Worm (Caenorhabditis elegans) whole organism, L4 larva: ENCODE results near the gene C38H2.3.

Source experiments
- F10B5.3 ChIP-seq: sonication (generic microtip); optimal IDR thresholded peaks from 2 replicates; lab custom pipeline; 2016; ENCODE audit warnings: mild to moderate bottlenecking, missing genetic modification characterization, missing compliant biosample characterization
- F26F4.8 ChIP-seq: fragments of 200-800 bp; sonication (Bioruptor generic); conservative IDR thresholded peaks from 2 replicates; pipeline ENCODE4 v1.3.6; 2022; ENCODE audit warnings: missing genetic modification characterization, missing compliant biosample characterization
- F49E8.2 ChIP-seq: sonication (generic microtip); optimal IDR thresholded peaks from 2 replicates; lab custom pipeline; 2016; ENCODE audit warnings: missing compliant biosample characterization, mild to moderate bottlenecking, missing genetic modification characterization, borderline replicate concordance
- ceh-32 ChIP-seq: sonication (generic microtip); optimal IDR thresholded peaks from 2 replicates; lab custom pipeline; 2016; ENCODE audit warnings: mild to moderate bottlenecking, missing genetic modification characterization, missing compliant biosample characterization; ENCODE audit not compliant: poor library complexity
- ceh-44 ChIP-seq: fragments of 200-800 bp; sonication (Bioruptor generic); IDR thresholded peaks from 2 replicates; pipeline ENCODE4 v1.3.6; 2022; ENCODE audit warnings: missing genetic modification reagents, missing genetic modification characterization, missing compliant biosample characterization
- ceh-62 ChIP-seq: sonication (generic microtip); optimal IDR thresholded peaks from 2 replicates; lab custom pipeline; 2017; ENCODE audit warnings: missing biosample characterization, missing genetic modification characterization
- ceh-82 ChIP-seq: sonication (generic microtip); optimal IDR thresholded peaks from 2 replicates; lab custom pipeline; 2017; ENCODE audit warnings: missing biosample characterization, missing genetic modification characterization
- cey-2 ChIP-seq: sonication (generic microtip); optimal IDR thresholded peaks from 3 replicates; lab custom pipeline; 2017; ENCODE audit warnings: missing genetic modification characterization, mild to moderate bottlenecking, missing compliant biosample characterization, antibody characterized with exemption, borderline replicate concordance; ENCODE audit not compliant: insufficient read depth
- ctbp-1 ChIP-seq: fragments of 200-800 bp; sonication (Bioruptor generic); IDR thresholded peaks from 2 replicates; pipeline ENCODE4 v1.3.6; 2022; ENCODE audit warnings: missing genetic modification reagents, missing genetic modification characterization, missing compliant biosample characterization
- daf-12 ChIP-seq: fragments of 150-350 bp; optimal IDR thresholded peaks from 2 replicates; lab custom pipeline; 2014; ENCODE audit warnings: missing biosample characterization, missing genetic modification reagents, missing genetic modification characterization
- daf-16 ChIP-seq, 3 experiments: sonication (generic microtip); optimal IDR thresholded peaks; 2 replicates each; lab custom pipeline; 2016 to 2017; ENCODE audit warnings: missing genetic modification characterization in 3 of 3, missing genetic modification reagents in 3 of 3, mild to moderate bottlenecking in 2 of 3, missing compliant biosample characterization in 2 of 3, missing biosample characterization in 1 of 3, moderate library complexity in 1 of 3
- dmd-6 ChIP-seq: fragments of 200-800 bp; sonication (Bioruptor generic); IDR thresholded peaks from 2 replicates; pipeline ENCODE4 v1.3.6; 2022; ENCODE audit warnings: missing genetic modification reagents, missing genetic modification characterization, missing compliant biosample characterization
- dmd-9 ChIP-seq: fragments of 200-800 bp; sonication (Bioruptor generic); IDR thresholded peaks from 2 replicates; pipeline ENCODE4 v1.3.6; 2022; ENCODE audit warnings: missing genetic modification reagents, missing genetic modification characterization, missing compliant biosample characterization
- egl-43 ChIP-seq: fragments of 200-800 bp; sonication (Bioruptor generic); IDR thresholded peaks from 2 replicates; pipeline ENCODE4 v1.3.6; 2022; ENCODE audit warnings: missing genetic modification reagents, missing genetic modification characterization, missing compliant biosample characterization
- fkh-10 ChIP-seq: fragments of 150-350 bp; optimal IDR thresholded peaks from 2 replicates; lab custom pipeline; 2014; ENCODE audit warnings: missing biosample characterization, missing genetic modification reagents, missing genetic modification characterization
- hlh-30 ChIP-seq: sonication (generic microtip); optimal IDR thresholded peaks from 2 replicates; lab custom pipeline; 2017; ENCODE audit warnings: antibody characterized with exemption, mild to moderate bottlenecking, missing genetic modification characterization, missing compliant biosample characterization; ENCODE audit not compliant: insufficient read depth
- jun-1 ChIP-seq: fragments of 150-350 bp; optimal IDR thresholded peaks from 2 replicates; lab custom pipeline; 2014; ENCODE audit warnings: missing biosample characterization, missing genetic modification reagents, missing genetic modification characterization
- lin-1 ChIP-seq: fragments of 200-800 bp; sonication (Bioruptor generic); IDR thresholded peaks from 2 replicates; pipeline ENCODE4 v1.3.6; 2022; ENCODE audit warnings: missing genetic modification reagents, missing genetic modification characterization, missing compliant biosample characterization
- lin-29 ChIP-seq: fragments of 200-800 bp; sonication (Bioruptor generic); IDR thresholded peaks from 2 replicates; pipeline ENCODE4 v1.3.6; 2022; ENCODE audit warnings: missing genetic modification reagents, missing genetic modification characterization, missing compliant biosample characterization
- lsy-2 ChIP-seq, 2 experiments: fragments of 150-350 bp in 1 of 2; sonication (generic microtip) in 1 of 2; optimal IDR thresholded peaks; 2 replicates each; lab custom pipeline; 2014 to 2017; ENCODE audit warnings: missing biosample characterization in 2 of 2, missing genetic modification characterization in 2 of 2
- madf-5 ChIP-seq, 2 experiments: fragments of 200-800 bp; sonication (Bioruptor generic); IDR thresholded peaks; 2 replicates each; pipeline ENCODE4 v1.3.6; 2022; ENCODE audit warnings: missing compliant biosample characterization in 2 of 2, missing genetic modification characterization in 2 of 2
- mdl-1 ChIP-seq, 2 experiments: fragments of 150-350 bp in 1 of 2; sonication (generic microtip) in 1 of 2; optimal IDR thresholded peaks; 2 replicates each; lab custom pipeline; 2014 to 2017; ENCODE audit warnings: missing biosample characterization in 2 of 2, missing genetic modification characterization in 2 of 2
- mdt-29 ChIP-seq: fragments of 200-800 bp; sonication (Bioruptor generic); IDR thresholded peaks from 2 replicates; pipeline ENCODE4 v1.3.6; 2022; ENCODE audit warnings: missing genetic modification reagents, missing genetic modification characterization, missing compliant biosample characterization
- mes-2 ChIP-seq: sonication (generic microtip); optimal IDR thresholded peaks from 2 replicates; lab custom pipeline; 2016; ENCODE audit warnings: missing genotype, mild to moderate bottlenecking, missing genetic modification characterization, missing compliant biosample characterization; ENCODE audit not compliant: poor library complexity, severe bottlenecking
- mxl-2 ChIP-seq: fragments of 200-800 bp; sonication (Bioruptor generic); conservative IDR thresholded peaks from 2 replicates; pipeline ENCODE4 v1.3.6; 2022; ENCODE audit warnings: missing genetic modification reagents, missing genetic modification characterization, missing compliant biosample characterization
- mxl-3 ChIP-seq: fragments of 200-800 bp; sonication (Bioruptor generic); optimal IDR thresholded peaks from 2 replicates; lab custom pipeline; 2018; ENCODE audit warnings: mild to moderate bottlenecking, missing genetic modification characterization, missing compliant biosample characterization
- nhr-10 ChIP-seq: fragments of 150-350 bp; optimal IDR thresholded peaks from 2 replicates; lab custom pipeline; 2014; ENCODE audit warnings: missing biosample characterization, missing genetic modification characterization
- nhr-11 ChIP-seq: fragments of 150-350 bp; optimal IDR thresholded peaks from 2 replicates; lab custom pipeline; 2014; ENCODE audit warnings: missing biosample characterization, missing genetic modification characterization
- nhr-237 ChIP-seq: sonication (generic microtip); optimal IDR thresholded peaks from 2 replicates; lab custom pipeline; 2017; ENCODE audit warnings: missing biosample characterization, missing genetic modification characterization
- nhr-25 ChIP-seq: sonication (generic microtip); optimal IDR thresholded peaks from 2 replicates; lab custom pipeline; 2017; ENCODE audit warnings: missing genetic modification characterization, mild to moderate bottlenecking, missing compliant biosample characterization, antibody characterized with exemption, moderate library complexity, borderline replicate concordance; ENCODE audit not compliant: insufficient read depth
- nhr-42 ChIP-seq: fragments of 200-800 bp; sonication (Bioruptor generic); IDR thresholded peaks from 2 replicates; pipeline ENCODE4 v1.3.6; 2022; ENCODE audit warnings: missing genetic modification characterization, missing compliant biosample characterization
- nhr-77 ChIP-seq: fragments of 150-350 bp; optimal IDR thresholded peaks from 2 replicates; lab custom pipeline; 2014; ENCODE audit warnings: missing biosample characterization, missing genetic modification characterization
- pha-4 ChIP-seq, 2 experiments: fragments of 150-350 bp in 1 of 2; fragments of 200-800 bp in 1 of 2; sonication (Bioruptor generic) in 1 of 2; IDR thresholded peaks in 1 of 2; optimal IDR thresholded peaks in 1 of 2; 2 replicates each; pipeline versions ENCODE4 v1.3.6 to Lab custom; 2014 to 2022; ENCODE audit warnings: missing genetic modification characterization in 2 of 2, missing genetic modification reagents in 2 of 2, missing biosample characterization in 1 of 2, missing compliant biosample characterization in 1 of 2
- pqm-1 ChIP-seq: sonication (generic microtip); optimal IDR thresholded peaks from 2 replicates; lab custom pipeline; 2017; ENCODE audit warnings: missing biosample characterization, missing genetic modification characterization
- rbr-2 ChIP-seq: sonication (generic microtip); optimal IDR thresholded peaks from 2 replicates; lab custom pipeline; 2016; ENCODE audit warnings: missing genotype, missing genetic modification characterization, missing compliant biosample characterization
- sdz-12 ChIP-seq: fragments of 200-800 bp; sonication (Bioruptor generic); optimal IDR thresholded peaks from 2 replicates; lab custom pipeline; 2018; ENCODE audit warnings: mild to moderate bottlenecking, missing genetic modification characterization, missing compliant biosample characterization
- unc-62 ChIP-seq, 3 experiments: fragments of 150-350 bp in 1 of 3; sonication (generic microtip); optimal IDR thresholded peaks in 2 of 3; peaks in 1 of 3; 1 replicate in 1 of 3; 2 replicates in 2 of 3; lab custom pipeline; 2014 to 2017; ENCODE audit warnings: missing biosample characterization in 3 of 3, missing genetic modification characterization in 3 of 3, missing genetic modification reagents in 3 of 3, missing genotype in 1 of 3
- vab-7 ChIP-seq: fragments of 200-800 bp; sonication (Bioruptor generic); IDR thresholded peaks from 2 replicates; pipeline ENCODE4 v1.3.6; 2022; ENCODE audit warnings: missing genetic modification reagents, missing genetic modification characterization, missing compliant biosample characterization
- zag-1 ChIP-seq: fragments of 150-350 bp; optimal IDR thresholded peaks from 2 replicates; lab custom pipeline; 2014; ENCODE audit warnings: missing biosample characterization, missing genetic modification characterization
- zfp-2 ChIP-seq: sonication (generic microtip); optimal IDR thresholded peaks from 2 replicates; lab custom pipeline; 2016; ENCODE audit warnings: mild to moderate bottlenecking, missing genetic modification characterization, missing compliant biosample characterization
- zfp-3 ChIP-seq: fragments of 200-800 bp; sonication (Bioruptor generic); conservative IDR thresholded peaks from 2 replicates; pipeline ENCODE4 v1.3.6; 2022; ENCODE audit warnings: missing genetic modification reagents, missing genetic modification characterization, missing compliant biosample characterization
- ztf-11 ChIP-seq: fragments of 150-350 bp; optimal IDR thresholded peaks from 2 replicates; lab custom pipeline; 2014; ENCODE audit warnings: missing biosample characterization, missing genetic modification characterization

The C38H2.3 gene

ce11 chrIII:10386476-10386875, at the start of gene C38H2.3:
Gene C38H2.3, minus strand, starts transcription at chrIII:10386576.
- TF ChIP-seq ceh-82 (tag; lab: Kevin White, UChicago), result no peak
- TF ChIP-seq nhr-237 (tag; lab: Kevin White, UChicago), result no peak
- no peak for TF ChIP-seq madf-5 (GFP tag; IDR thresholded peaks at IDR 0.05; lab: Robert Waterston, UW)
- TF ChIP-seq ceh-62 (tag; lab: Kevin White, UChicago), result no peak

- TF ChIP-seq zag-1 (no peak), unc-62 (GFP tag; optimal IDR thresholded peaks at IDR 0.05 in 1 of 2; lab: Kevin White, UChicago) (peak in 1 of 2 experiments; percentile 18), unc-62 (tag; optimal IDR thresholded peaks at IDR 0.05; lab: Kevin White, UChicago) (no peak), ceh-44 (GFP tag; lab: Robert Waterston, UW) (peak; percentile 52; the same call in 1 of the 2 replicates), daf-16 (GFP tag; optimal IDR thresholded peaks at IDR 0.05; lab: Kevin White, UChicago) (no peak), daf-16 (tag; optimal IDR thresholded peaks at IDR 0.05; lab: Kevin White, UChicago) (peak; percentile 18), nhr-42 (GFP tag; lab: Robert Waterston, UW) (no peak), dmd-9 (GFP tag; lab: Robert Waterston, UW) (0 out of 2 replicates have a peak, but pooled peaks have one; percentile 28), nhr-11 (tag; lab: Kevin White, UChicago) (peak; percentile 41), zfp-3 (GFP tag; lab: Robert Waterston, UW) (no peak), nhr-77 (tag; lab: Kevin White, UChicago) (no peak), zfp-2 (tag; lab: Kevin White, UChicago) (no peak), F49E8.2 (tag; lab: Kevin White, UChicago) (no peak), jun-1 (no peak), ceh-62 (tag; lab: Kevin White, UChicago) (no peak), fkh-10 (GFP tag; lab: Kevin White, UChicago) (no peak), egl-43 (GFP tag; lab: Robert Waterston, UW) (0 out of 2 replicates have a peak, but pooled peaks have one; percentile 66), ceh-32 (tag; lab: Kevin White, UChicago) (no peak), lsy-2 (tag; optimal IDR thresholded peaks at IDR 0.05; lab: Kevin White, UChicago) (peak in 1 of 2 experiments; percentile 20), rbr-2 (tag; lab: Kevin White, UChicago) (peak; percentile 13)
These were observed 45.7 kb upstream of the C38H2.3 start for ce11 chrIII:10432104-10432503.

- no peak for TF ChIP-seq F26F4.8 (GFP tag; lab: Robert Waterston, UW)
- no peak for TF ChIP-seq ctbp-1 (GFP tag; lab: Robert Waterston, UW)
- TF ChIP-seq mdl-1 (tag; optimal IDR thresholded peaks at IDR 0.05; lab: Kevin White, UChicago), result no peak
- no peak for TF ChIP-seq nhr-10 (tag; lab: Kevin White, UChicago)
- no peak for TF ChIP-seq pha-4 (GFP tag; IDR thresholded peaks at IDR 0.05; lab: Robert Waterston, UW)
- no peak for TF ChIP-seq pha-4 (tag; optimal IDR thresholded peaks at IDR 0.05; lab: Kevin White, UChicago)
- no peak for TF ChIP-seq dmd-6
- TF ChIP-seq mdt-29, result no peak
- no peak for TF ChIP-seq daf-12 (tag; lab: Kevin White, UChicago)
- TF ChIP-seq F10B5.3, result no peak
- TF ChIP-seq nhr-25 (tag; lab: Kevin White, UChicago), result no peak
- no peak for TF ChIP-seq vab-7 (GFP tag; lab: Robert Waterston, UW)
- no peak for TF ChIP-seq hlh-30 (tag; lab: Kevin White, UChicago)
- TF ChIP-seq, all 104 proteins: peak for 0
These were observed 41.5 kb upstream of the C38H2.3 start, which contains the start of gene prp-3 for ce11 chrIII:10427882-10428281. Gene prp-3, minus strand, starts transcription at chrIII:10427982.

- no peak for TF ChIP-seq lin-29 (GFP tag; lab: Robert Waterston, UW)
- no peak for TF ChIP-seq mxl-3 (GFP tag; lab: Kevin White, UChicago)
- TF ChIP-seq ztf-11, result no peak
- TF ChIP-seq nhr-237 (tag; lab: Kevin White, UChicago), result no peak
- no peak for TF ChIP-seq pqm-1
- TF ChIP-seq mes-2 (tag; lab: Kevin White, UChicago), result no peak
- no peak for TF ChIP-seq nhr-77 (tag; lab: Kevin White, UChicago)
- no peak for TF ChIP-seq ceh-44 (GFP tag; lab: Robert Waterston, UW)
- no peak for TF ChIP-seq daf-16 (GFP tag; optimal IDR thresholded peaks at IDR 0.05; lab: Kevin White, UChicago)
- TF ChIP-seq daf-16 (tag; optimal IDR thresholded peaks at IDR 0.05; lab: Kevin White, UChicago), result no peak
- no peak for TF ChIP-seq sdz-12 (GFP tag; lab: Kevin White, UChicago)
- no peak for TF ChIP-seq cey-2 (tag; lab: Kevin White, UChicago)
- TF ChIP-seq lin-1 (GFP tag; lab: Robert Waterston, UW), result no peak
- TF ChIP-seq mxl-2 (GFP tag; lab: Robert Waterston, UW), result no peak
- no peak for TF ChIP-seq jun-1
- TF ChIP-seq fkh-10 (GFP tag; lab: Kevin White, UChicago), result no peak
- no peak for TF ChIP-seq lsy-2 (tag; optimal IDR thresholded peaks at IDR 0.05; lab: Kevin White, UChicago)
These were observed 37.5 kb upstream of the C38H2.3 start, which contains the start of gene M03C11.6 for ce11 chrIII:10423906-10424305. Gene M03C11.6, minus strand, starts transcription at chrIII:10424006.
